Fruit fly (Drosophila melanogaster) whole organism, embryonic: ENCODE data around the gene CG10347.

ENCODE experiments used
- Aef1 ChIP-seq: fragments of 200-800 bp; sonication (Bioruptor generic); IDR thresholded peaks from 3 replicates; pipeline ENCODE4 v1.3.6; 2022; ENCODE audit warnings: missing biosample characterization, missing genetic modification characterization
- CG10431 ChIP-seq: fragments of 200-800 bp; sonication (Bioruptor generic); optimal IDR thresholded peaks from 3 replicates; lab custom pipeline; 2018; ENCODE audit warnings: missing biosample characterization, mild to moderate bottlenecking, missing genetic modification characterization
- CG11456 ChIP-seq: fragments of 200-800 bp; sonication (Bioruptor generic); IDR thresholded peaks from 3 replicates; pipeline ENCODE4 v1.3.6; 2022; ENCODE audit warnings: missing biosample characterization, missing genetic modification characterization
- CG12155 ChIP-seq: fragments of 200-800 bp; sonication (Bioruptor generic); optimal IDR thresholded peaks from 3 replicates; lab custom pipeline; 2016; ENCODE audit warnings: missing biosample characterization, missing genetic modification characterization
- CG13424 ChIP-seq: fragments of 200-800 bp; sonication (Bioruptor generic); optimal IDR thresholded peaks from 2 replicates; lab custom pipeline; 2019; ENCODE audit warnings: missing biosample characterization, mild to moderate bottlenecking, missing genetic modification characterization, moderate library complexity
- CG14014 ChIP-seq: fragments of 200-800 bp; sonication (Bioruptor generic); IDR thresholded peaks from 2 replicates; pipeline ENCODE4 v1.3.6; 2022; ENCODE audit warnings: missing biosample characterization, missing genetic modification characterization
- CG14860 ChIP-seq: fragments of 200-800 bp; sonication (Bioruptor generic); IDR thresholded peaks from 3 replicates; pipeline ENCODE4 v1.3.6; 2022; ENCODE audit warnings: missing biosample characterization, missing genetic modification characterization; ENCODE audit not compliant: partially characterized antibody
- CG15269 ChIP-seq: fragments of 200-800 bp; sonication (Bioruptor generic); optimal IDR thresholded peaks from 2 replicates; lab custom pipeline; 2018; ENCODE audit warnings: missing biosample characterization, mild to moderate bottlenecking, missing genetic modification characterization, moderate library complexity
- CG1529 ChIP-seq: fragments of 200-800 bp; sonication (Bioruptor generic); optimal IDR thresholded peaks from 3 replicates; lab custom pipeline; 2018; ENCODE audit warnings: missing biosample characterization, missing genetic modification characterization
- CG17359 ChIP-seq: fragments of 200-800 bp; sonication (Bioruptor generic); optimal IDR thresholded peaks from 3 replicates; lab custom pipeline; 2018; ENCODE audit warnings: missing biosample characterization, mild to moderate bottlenecking, missing genetic modification characterization, moderate library complexity
- CG1792 ChIP-seq: fragments of 200-800 bp; sonication (Bioruptor generic); optimal IDR thresholded peaks from 2 replicates; lab custom pipeline; 2016; ENCODE audit warnings: missing biosample characterization, missing genetic modification characterization
- CG2889 ChIP-seq: fragments of 200-800 bp; sonication (Bioruptor generic); IDR thresholded peaks from 3 replicates; pipeline ENCODE4 v1.3.6; 2022; ENCODE audit warnings: missing biosample characterization, missing genetic modification characterization
- CG32772 ChIP-seq: fragments of 200-800 bp; sonication (Bioruptor generic); IDR thresholded peaks from 2 replicates; pipeline ENCODE4 v1.3.6; 2022; ENCODE audit warnings: missing biosample characterization, missing genetic modification characterization
- CG6689 ChIP-seq: fragments of 200-800 bp; sonication (Bioruptor generic); IDR thresholded peaks from 2 replicates; pipeline ENCODE4 v1.3.6; 2022; ENCODE audit warnings: missing biosample characterization, missing genetic modification characterization
- CG7963 ChIP-seq: fragments of 200-800 bp; sonication (Bioruptor generic); IDR thresholded peaks from 3 replicates; pipeline ENCODE4 v1.3.6; 2022; ENCODE audit warnings: missing biosample characterization, missing genetic modification characterization; ENCODE audit not compliant: partially characterized antibody
- CG8281 ChIP-seq: fragments of 200-800 bp; sonication (Bioruptor generic); optimal IDR thresholded peaks from 2 replicates; lab custom pipeline; 2018; ENCODE audit warnings: missing biosample characterization, mild to moderate bottlenecking, missing genetic modification characterization, moderate library complexity
- CG8290 ChIP-seq, 3 experiments: fragments of 200-800 bp; sonication (Bioruptor generic); optimal IDR thresholded peaks; 2 replicates each; lab custom pipeline; 2016 to 2019; ENCODE audit warnings: missing biosample characterization in 3 of 3, missing genetic modification characterization in 3 of 3, mild to moderate bottlenecking in 2 of 3, moderate library complexity in 1 of 3
- CG8478 ChIP-seq: fragments of >200 bp; optimal IDR thresholded peaks from 2 replicates; lab custom pipeline; 2018
- CG9215 ChIP-seq: fragments of 200-800 bp; sonication (Bioruptor generic); IDR thresholded peaks from 2 replicates; pipeline ENCODE4 v1.3.6; 2022; ENCODE audit warnings: missing biosample characterization, missing genetic modification characterization
- Chrac-16 ChIP-seq: fragments of 200-800 bp; sonication (Bioruptor generic); optimal IDR thresholded peaks from 3 replicates; lab custom pipeline; 2016; ENCODE audit warnings: missing biosample characterization, missing genetic modification characterization
- CoRest ChIP-seq: fragments of 200-800 bp; sonication (Bioruptor generic); optimal IDR thresholded peaks from 3 replicates; lab custom pipeline; 2018; ENCODE audit warnings: missing biosample characterization, mild to moderate bottlenecking, missing genetic modification characterization, moderate library complexity
- Dek ChIP-seq: fragments of 200-800 bp; sonication (Bioruptor generic); optimal IDR thresholded peaks from 3 replicates; lab custom pipeline; 2019; ENCODE audit warnings: missing biosample characterization, mild to moderate bottlenecking, missing genetic modification characterization, moderate library complexity
- E2f1 ChIP-seq: fragments of 200-800 bp; sonication (Bioruptor generic); IDR thresholded peaks from 2 replicates; pipeline ENCODE4 v1.3.6; 2022; ENCODE audit warnings: missing biosample characterization, missing genetic modification characterization
- Gsc ChIP-seq: fragments of 200-800 bp; sonication (Bioruptor generic); IDR thresholded peaks from 2 replicates; pipeline ENCODE4 v1.3.6; 2022; ENCODE audit warnings: missing biosample characterization, missing genetic modification characterization
- Gug ChIP-seq: fragments of 200-800 bp; sonication (Bioruptor generic); IDR thresholded peaks from 4 replicates; pipeline ENCODE4 v1.3.6; 2022; ENCODE audit warnings: missing biosample characterization, missing genetic modification characterization
- HLH3B ChIP-seq: fragments of 200-800 bp; sonication (Bioruptor generic); IDR thresholded peaks from 2 replicates; pipeline ENCODE4 v1.3.6; 2022; ENCODE audit warnings: missing biosample characterization, missing genetic modification characterization
- Hand ChIP-seq: fragments of 200-800 bp; sonication (Bioruptor generic); optimal IDR thresholded peaks from 2 replicates; lab custom pipeline; 2017; ENCODE audit warnings: mild to moderate bottlenecking, missing biosample characterization, missing genetic modification reagents, missing genetic modification characterization
- MESR4 ChIP-seq: fragments of 200-800 bp; sonication (Bioruptor generic); optimal IDR thresholded peaks from 2 replicates; lab custom pipeline; 2018; ENCODE audit warnings: missing biosample characterization, mild to moderate bottlenecking, missing genetic modification characterization, moderate library complexity
- Trl ChIP-seq, 3 experiments: fragments of >200 bp in 2 of 3; fragments of 200-800 bp in 1 of 3; sonication (Bioruptor generic) in 1 of 3; optimal IDR thresholded peaks; 2 replicates in 1 of 3; 3 replicates in 2 of 3; lab custom pipeline; 2016 to 2017; ENCODE audit warnings: missing biosample characterization in 1 of 3, missing genetic modification characterization in 1 of 3
- YL-1 ChIP-seq: fragments of 200-800 bp; sonication (Bioruptor generic); optimal IDR thresholded peaks from 3 replicates; lab custom pipeline; 2017; ENCODE audit warnings: missing biosample characterization, mild to moderate bottlenecking, missing genetic modification characterization
- az2 ChIP-seq: fragments of 200-800 bp; sonication (Bioruptor generic); optimal IDR thresholded peaks from 3 replicates; lab custom pipeline; 2016; ENCODE audit warnings: missing biosample characterization, missing genetic modification characterization
- cg ChIP-seq: fragments of 200-800 bp; sonication (Bioruptor generic); optimal IDR thresholded peaks from 3 replicates; lab custom pipeline; 2019; ENCODE audit warnings: missing biosample characterization, mild to moderate bottlenecking, missing genetic modification characterization, moderate library complexity
- crc ChIP-seq: fragments of 200-800 bp; sonication (Bioruptor generic); optimal IDR thresholded peaks from 2 replicates; lab custom pipeline; 2016; ENCODE audit warnings: missing biosample characterization, missing genetic modification characterization
- crol ChIP-seq: fragments of 200-800 bp; sonication (Bioruptor generic); IDR thresholded peaks from 2 replicates; pipeline ENCODE4 v1.3.6; 2022; ENCODE audit warnings: missing biosample characterization, missing genetic modification characterization
- crp ChIP-seq, 2 experiments: fragments of 200-800 bp; sonication (Bioruptor generic); optimal IDR thresholded peaks; 2 replicates in 1 of 2; 3 replicates in 1 of 2; lab custom pipeline; 2017; ENCODE audit warnings: missing biosample characterization in 2 of 2, missing genetic modification characterization in 2 of 2, mild to moderate bottlenecking in 1 of 2, moderate library complexity in 1 of 2
- dati ChIP-seq: fragments of 200-800 bp; sonication (Bioruptor generic); IDR thresholded peaks from 2 replicates; pipeline ENCODE4 v1.3.6; 2022; ENCODE audit warnings: missing biosample characterization, missing genetic modification characterization
- emc ChIP-seq: fragments of 200-800 bp; sonication (Bioruptor generic); optimal IDR thresholded peaks from 2 replicates; lab custom pipeline; 2016; ENCODE audit warnings: missing biosample characterization, missing genetic modification characterization
- fd3F ChIP-seq: fragments of 200-800 bp; sonication (Bioruptor generic); optimal IDR thresholded peaks from 2 replicates; lab custom pipeline; 2018; ENCODE audit warnings: missing biosample characterization, mild to moderate bottlenecking, missing genetic modification characterization, moderate library complexity
- gsb ChIP-seq: fragments of 200-800 bp; sonication (Bioruptor generic); IDR thresholded peaks from 2 replicates; pipeline ENCODE4 v1.3.6; 2022; ENCODE audit warnings: missing biosample characterization, missing genetic modification characterization
- her ChIP-seq: fragments of 200-800 bp; sonication (Bioruptor generic); optimal IDR thresholded peaks from 2 replicates; lab custom pipeline; 2016; ENCODE audit warnings: missing biosample characterization, missing genetic modification characterization
- lab ChIP-seq: fragments of 200-800 bp; sonication (Bioruptor generic); optimal IDR thresholded peaks from 3 replicates; lab custom pipeline; 2017; ENCODE audit warnings: missing biosample characterization, missing genetic modification characterization, mild to moderate bottlenecking, moderate library complexity, missing genetic modification reagents
- lilli ChIP-seq: fragments of 200-800 bp; sonication (Bioruptor generic); optimal IDR thresholded peaks from 3 replicates; lab custom pipeline; 2016; ENCODE audit warnings: missing biosample characterization, missing genetic modification characterization
- lmd ChIP-seq: fragments of 200-800 bp; sonication (Bioruptor generic); IDR thresholded peaks from 2 replicates; pipeline ENCODE4 v1.3.6; 2022; ENCODE audit warnings: missing biosample characterization, missing genetic modification characterization
- lola ChIP-seq, 3 experiments: fragments of >200 bp in 2 of 3; fragments of 200-800 bp in 1 of 3; sonication (Bioruptor generic) in 1 of 3; optimal IDR thresholded peaks; 2 replicates each; lab custom pipeline; 2017 to 2019; ENCODE audit warnings: missing biosample characterization in 3 of 3, missing genetic modification characterization in 3 of 3, mild to moderate bottlenecking in 1 of 3, moderate library complexity in 1 of 3
- sisA ChIP-seq: fragments of 200-800 bp; sonication (Bioruptor generic); IDR thresholded peaks from 2 replicates; pipeline ENCODE4 v1.3.6; 2022; ENCODE audit warnings: missing biosample characterization, missing genetic modification characterization
- so ChIP-seq: fragments of 200-800 bp; sonication (Bioruptor generic); IDR thresholded peaks from 3 replicates; pipeline ENCODE4 v1.3.6; 2022; ENCODE audit warnings: missing biosample characterization, missing genetic modification characterization
- tll ChIP-seq, 2 experiments: fragments of 200-800 bp in 1 of 2; fragments of >200 bp in 1 of 2; sonication (Bioruptor generic) in 1 of 2; optimal IDR thresholded peaks; 2 replicates each; lab custom pipeline; 2017 to 2019; ENCODE audit warnings: missing biosample characterization in 2 of 2, missing genetic modification characterization in 2 of 2, mild to moderate bottlenecking in 1 of 2, moderate library complexity in 1 of 2
- vvl ChIP-seq: fragments of 200-800 bp; sonication (Bioruptor generic); IDR thresholded peaks from 2 replicates; pipeline ENCODE4 v1.3.6; 2022; ENCODE audit warnings: missing biosample characterization, missing genetic modification characterization
- wor ChIP-seq: fragments of 200-800 bp; sonication (Bioruptor generic); IDR thresholded peaks from 2 replicates; pipeline ENCODE4 v1.3.6; 2022; ENCODE audit warnings: missing biosample characterization, missing genetic modification characterization

The CG10347 gene

DNA sequence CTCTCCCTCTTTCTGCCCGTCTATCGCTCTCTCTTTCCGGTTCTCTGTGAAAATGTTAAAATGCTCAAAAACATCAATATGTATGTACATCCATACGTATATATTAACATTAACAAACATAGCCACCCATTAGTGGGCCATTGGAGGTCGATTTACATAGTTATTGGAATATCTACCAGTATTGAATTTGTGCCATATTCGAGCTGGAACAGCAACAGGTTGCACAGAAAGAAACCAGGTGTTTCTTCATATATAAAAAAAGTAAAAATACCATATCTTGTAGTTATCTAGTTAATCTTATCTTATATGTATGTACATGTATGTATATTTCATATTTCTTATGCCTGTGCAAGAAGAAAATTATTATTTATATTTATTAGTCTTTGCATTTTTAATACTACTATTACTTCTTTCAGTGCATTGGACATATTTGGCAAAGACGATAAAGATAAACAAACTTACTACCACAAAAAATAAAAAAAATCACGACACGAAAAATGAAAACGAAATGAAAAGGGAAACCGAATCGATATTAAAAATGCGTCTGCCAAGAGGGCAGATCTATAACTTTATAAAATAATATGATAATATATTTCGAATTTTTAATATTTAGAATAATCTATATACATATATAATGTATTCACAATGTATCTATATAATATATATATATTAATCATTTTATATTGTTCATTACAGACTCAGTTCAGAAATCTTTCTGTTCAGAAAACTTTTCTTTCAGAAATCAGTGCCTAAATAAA, 6.0 kb downstream of the CG10347 start (continued):
- TF ChIP-seq tll (GFP tag; optimal IDR thresholded peaks at IDR 0.05; lab: Kevin White, UChicago) (no peak), crol (GFP tag; lab: Robert Waterston, UW) (no peak), CG17359 (tag; lab: Kevin White, UChicago) (peak; percentile 71), CG14860 (GFP tag; lab: Robert Waterston, UW) (no peak), cg (GFP tag; lab: Kevin White, UChicago) (no peak), CG12155 (no peak), her (GFP tag; lab: Kevin White, UChicago) (no peak), lmd (GFP tag; lab: Robert Waterston, UW) (peak; percentile 42; the same call in 1 of the 2 replicates), fd3F (GFP tag; lab: Kevin White, UChicago) (peak; percentile 60), lola (GFP tag; optimal IDR thresholded peaks at IDR 0.05; lab: Kevin White, UChicago) (no peak), Aef1 (GFP tag; lab: Robert Waterston, UW) (0 out of 3 replicates have a peak, but pooled peaks have one; percentile 28), crc (GFP tag; lab: Kevin White, UChicago) (no peak), CG8478 (lab: Kevin White, UChicago) (no peak), MESR4 (GFP tag; lab: Kevin White, UChicago) (no peak), lilli (GFP tag; lab: Kevin White, UChicago) (no peak), CG8281 (no peak), Chrac-16 (no peak), az2 (GFP tag; lab: Kevin White, UChicago) (peak; percentile 25), so (GFP tag; lab: Robert Waterston, UW) (no peak; the same call in 2 of the 3 replicates), CG6689 (peak; percentile 40), Gug (GFP tag; lab: Robert Waterston, UW) (no peak), CG9215 (GFP tag; lab: Robert Waterston, UW) (no peak), sisA (GFP tag; lab: Robert Waterston, UW) (0 out of 2 replicates have a peak, but pooled peaks have one; percentile 40), Gsc (GFP tag; lab: Robert Waterston, UW) (no peak), CG1792 (GFP tag; lab: Kevin White, UChicago) (no peak), CG1529 (GFP tag; lab: Kevin White, UChicago) (peak; percentile 0), wor (GFP tag; lab: Robert Waterston, UW) (no peak), Trl (optimal IDR thresholded peaks at IDR 0.05; lab: Kevin White, UChicago) (peak in 1 of 2 experiments; percentile 11), Trl (GFP tag; optimal IDR thresholded peaks at IDR 0.05; lab: Kevin White, UChicago) (no peak), Dek (tag; lab: Kevin White, UChicago) (peak; percentile 9), vvl (GFP tag; lab: Robert Waterston, UW) (peak; percentile 85), gsb (GFP tag; lab: Robert Waterston, UW) (no peak), CG2889 (GFP tag; lab: Robert Waterston, UW) (no peak), E2f1 (GFP tag; lab: Robert Waterston, UW) (peak; percentile 43; the same call in 1 of the 2 replicates), lab (GFP tag; lab: Kevin White, UChicago) (peak; percentile 53), Hand (GFP tag; lab: Kevin White, UChicago) (no peak), CG7963 (GFP tag; lab: Robert Waterston, UW) (no peak), CG14014 (GFP tag; lab: Robert Waterston, UW) (no peak), YL-1 (no peak), CG15269 (tag; lab: Kevin White, UChicago) (peak; percentile 74), CG13424 (tag; lab: Kevin White, UChicago) (peak; percentile 47), CG11456 (no peak), CG8290 (GFP tag; optimal IDR thresholded peaks at IDR 0.05; lab: Kevin White, UChicago) (no peak), CG8290 (tag; optimal IDR thresholded peaks at IDR 0.05; lab: Kevin White, UChicago) (peak in 1 of 2 experiments; percentile 51), HLH3B (GFP tag; lab: Robert Waterston, UW) (peak; percentile 66), crp (GFP tag; optimal IDR thresholded peaks at IDR 0.05; lab: Kevin White, UChicago) (no peak), emc (GFP tag; lab: Kevin White, UChicago) (no peak), CG10431 (no peak), CoRest (tag; lab: Kevin White, UChicago) (peak; percentile 60), dati (GFP tag; lab: Robert Waterston, UW) (no peak), CG32772 (peak; percentile 35)
